Worm (Caenorhabditis elegans) whole organism, L3 larva: ENCODE results near the gene ZK1240.3.

Source experiments
- ama-1 ChIP-seq: fragments of 150-350 bp; optimal IDR thresholded peaks from 2 replicates; lab custom pipeline; 2018
- elt-3 ChIP-seq, 3 experiments: fragments of 150-350 bp in 1 of 3; sonication (generic microtip) in 2 of 3; optimal IDR thresholded peaks; 2 replicates in 2 of 3; 4 replicates in 1 of 3; lab custom pipeline; 2014 to 2017; ENCODE audit warnings: missing biosample characterization in 3 of 3, missing genetic modification characterization in 3 of 3

- TF ChIP-seq ama-1 (lab: Kevin White, UChicago), result no peak
- no peak for TF ChIP-seq elt-3 (tag; optimal IDR thresholded peaks at IDR 0.05; lab: Kevin White, UChicago)
Observed at ce11 chrII:2363673-2364072, 43.5 kb downstream of the ZK1240.3 start, which contains the start of gene F43C11.11.
